Worm (Caenorhabditis elegans) whole organism, L2 larva: ENCODE measurements around the gene spcs-2.

Experiments
- C34F6.9 ChIP-seq: fragments of 150-350 bp; optimal IDR thresholded peaks from 2 replicates; lab custom pipeline; 2014; ENCODE audit warnings: missing biosample characterization, missing genetic modification characterization
- F13H6.1 ChIP-seq: sonication (generic microtip); optimal IDR thresholded peaks from 2 replicates; lab custom pipeline; 2016; ENCODE audit warnings: missing genetic modification characterization, missing compliant biosample characterization
- R02D3.7 ChIP-seq: fragments of 150-350 bp; optimal IDR thresholded peaks from 2 replicates; lab custom pipeline; 2014; ENCODE audit warnings: missing biosample characterization, missing genetic modification characterization
- Y55F3AM.14 ChIP-seq: fragments of 200-800 bp; sonication (Bioruptor generic); optimal IDR thresholded peaks from 2 replicates; lab custom pipeline; 2018; ENCODE audit warnings: mild to moderate bottlenecking, missing genetic modification characterization, missing compliant biosample characterization
- ama-1 ChIP-seq: fragments of 150-350 bp; optimal IDR thresholded peaks from 2 replicates; lab custom pipeline; 2018; ENCODE audit warnings: inconsistent platforms
- blmp-1 ChIP-seq: sonication (generic microtip); optimal IDR thresholded peaks from 2 replicates; lab custom pipeline; 2017; ENCODE audit warnings: missing genetic modification characterization, mild to moderate bottlenecking, missing compliant biosample characterization, antibody characterized with exemption, moderate library complexity; ENCODE audit not compliant: insufficient read depth
- ceh-82 ChIP-seq: fragments of 150-350 bp; optimal IDR thresholded peaks from 2 replicates; lab custom pipeline; 2014; ENCODE audit warnings: missing biosample characterization, missing genetic modification characterization
- dmd-4 ChIP-seq: sonication (generic microtip); optimal IDR thresholded peaks from 2 replicates; lab custom pipeline; 2017; ENCODE audit warnings: missing biosample characterization, missing genetic modification characterization
- egl-27 ChIP-seq: sonication (generic microtip); optimal IDR thresholded peaks from 3 replicates; lab custom pipeline; 2017; ENCODE audit warnings: missing biosample characterization, missing genetic modification reagents, missing genetic modification characterization
- elt-1 ChIP-seq: fragments of 150-350 bp; optimal IDR thresholded peaks from 2 replicates; lab custom pipeline; 2014; ENCODE audit warnings: missing biosample characterization, missing genetic modification characterization
- fos-1 ChIP-seq: fragments of 150-350 bp; optimal IDR thresholded peaks from 2 replicates; lab custom pipeline; 2014; ENCODE audit warnings: missing biosample characterization, missing genetic modification characterization
- lin-11 ChIP-seq: fragments of 150-350 bp; sonication (generic microtip); optimal IDR thresholded peaks from 2 replicates; lab custom pipeline; 2014; ENCODE audit warnings: missing biosample characterization, missing genetic modification characterization, inconsistent platforms, mixed read lengths
- lin-13 ChIP-seq: fragments of 150-350 bp; optimal IDR thresholded peaks from 2 replicates; lab custom pipeline; 2014; ENCODE audit warnings: missing biosample characterization, missing genetic modification reagents, missing genetic modification characterization
- lin-39 ChIP-seq: fragments of 150-350 bp; optimal IDR thresholded peaks from 2 replicates; lab custom pipeline; 2014; ENCODE audit warnings: missing biosample characterization, missing genetic modification reagents, missing genetic modification characterization
- lsy-2 ChIP-seq, 2 experiments: fragments of 150-350 bp in 1 of 2; sonication (generic microtip) in 1 of 2; optimal IDR thresholded peaks; 2 replicates each; lab custom pipeline; 2014 to 2017; ENCODE audit warnings: missing biosample characterization in 2 of 2, missing genetic modification characterization in 2 of 2
- mab-5 ChIP-seq: fragments of 150-350 bp; optimal IDR thresholded peaks from 2 replicates; lab custom pipeline; 2014; ENCODE audit warnings: missing biosample characterization, missing genetic modification characterization
- mdl-1 ChIP-seq, 2 experiments: fragments of 150-350 bp in 1 of 2; sonication (generic microtip) in 1 of 2; optimal IDR thresholded peaks; 2 replicates each; lab custom pipeline; 2017; ENCODE audit warnings: missing biosample characterization in 2 of 2, missing genetic modification characterization in 2 of 2
- nhr-10 ChIP-seq: sonication (generic microtip); optimal IDR thresholded peaks from 2 replicates; lab custom pipeline; 2017; ENCODE audit warnings: missing biosample characterization, missing genetic modification characterization
- nhr-11 ChIP-seq: fragments of 150-350 bp; optimal IDR thresholded peaks from 2 replicates; lab custom pipeline; 2014; ENCODE audit warnings: missing biosample characterization, missing genetic modification characterization
- nhr-23 ChIP-seq: fragments of 150-350 bp; optimal IDR thresholded peaks from 2 replicates; lab custom pipeline; 2014; ENCODE audit warnings: missing biosample characterization, missing genetic modification reagents, missing genetic modification characterization
- nhr-237 ChIP-seq: fragments of 150-350 bp; optimal IDR thresholded peaks from 2 replicates; lab custom pipeline; 2014; ENCODE audit warnings: missing biosample characterization, missing genetic modification characterization
- nhr-25 ChIP-seq: fragments of 150-350 bp; sonication (generic microtip); optimal IDR thresholded peaks from 3 replicates; lab custom pipeline; 2014; ENCODE audit warnings: missing biosample characterization, missing genetic modification characterization
- nhr-6 ChIP-seq: fragments of 150-350 bp; optimal IDR thresholded peaks from 2 replicates; lab custom pipeline; 2014; ENCODE audit warnings: missing biosample characterization, missing genetic modification characterization
- nhr-77 ChIP-seq: fragments of 150-350 bp; optimal IDR thresholded peaks from 2 replicates; lab custom pipeline; 2014; ENCODE audit warnings: missing biosample characterization, missing genetic modification characterization
- sem-4 ChIP-seq: fragments of 150-350 bp; optimal IDR thresholded peaks from 2 replicates; lab custom pipeline; 2014; ENCODE audit warnings: missing biosample characterization, missing genetic modification reagents, missing genetic modification characterization
- sma-3 ChIP-seq: sonication (generic microtip); optimal IDR thresholded peaks from 2 replicates; lab custom pipeline; 2016; ENCODE audit warnings: missing genetic modification reagents, missing genetic modification characterization, missing compliant biosample characterization
- sma-9 ChIP-seq, 2 experiments: fragments of 150-350 bp in 1 of 2; sonication (generic microtip) in 1 of 2; optimal IDR thresholded peaks; 2 replicates each; lab custom pipeline; 2014 to 2016; ENCODE audit warnings: missing genetic modification characterization in 2 of 2, mild to moderate bottlenecking in 1 of 2, missing biosample characterization in 1 of 2, missing compliant biosample characterization in 1 of 2, missing genetic modification reagents in 1 of 2, moderate library complexity in 1 of 2
- snpc-4 ChIP-seq: fragments of 150-350 bp; optimal IDR thresholded peaks from 2 replicates; lab custom pipeline; 2014; ENCODE audit warnings: missing biosample characterization, missing genetic modification characterization
- unc-39 ChIP-seq: fragments of 150-350 bp; optimal IDR thresholded peaks from 2 replicates; lab custom pipeline; 2014; ENCODE audit warnings: missing biosample characterization, missing genetic modification characterization
- unc-55 ChIP-seq: fragments of 150-350 bp; sonication (generic microtip); optimal IDR thresholded peaks from 3 replicates; lab custom pipeline; 2014; ENCODE audit warnings: missing biosample characterization, missing genetic modification reagents, missing genetic modification characterization
- unc-62 ChIP-seq: fragments of 150-350 bp; optimal IDR thresholded peaks from 2 replicates; lab custom pipeline; 2014; ENCODE audit warnings: missing biosample characterization, missing genetic modification reagents, missing genetic modification characterization
- zag-1 ChIP-seq: fragments of 150-350 bp; optimal IDR thresholded peaks from 2 replicates; lab custom pipeline; 2014; ENCODE audit warnings: missing biosample characterization, missing genetic modification characterization
- ztf-1 ChIP-seq: fragments of 200-800 bp; sonication (Bioruptor generic); conservative IDR thresholded peaks from 2 replicates; pipeline ENCODE4 v1.3.6; 2022; ENCODE audit warnings: missing genetic modification characterization, missing compliant biosample characterization
- ztf-11 ChIP-seq: sonication (generic microtip); optimal IDR thresholded peaks from 2 replicates; lab custom pipeline; 2017; ENCODE audit warnings: missing biosample characterization, missing genetic modification characterization
- ztf-4 ChIP-seq: fragments of 150-350 bp; optimal IDR thresholded peaks from 2 replicates; lab custom pipeline; 2014; ENCODE audit warnings: missing biosample characterization, missing genetic modification characterization

spcs-2 gene

DNA sequence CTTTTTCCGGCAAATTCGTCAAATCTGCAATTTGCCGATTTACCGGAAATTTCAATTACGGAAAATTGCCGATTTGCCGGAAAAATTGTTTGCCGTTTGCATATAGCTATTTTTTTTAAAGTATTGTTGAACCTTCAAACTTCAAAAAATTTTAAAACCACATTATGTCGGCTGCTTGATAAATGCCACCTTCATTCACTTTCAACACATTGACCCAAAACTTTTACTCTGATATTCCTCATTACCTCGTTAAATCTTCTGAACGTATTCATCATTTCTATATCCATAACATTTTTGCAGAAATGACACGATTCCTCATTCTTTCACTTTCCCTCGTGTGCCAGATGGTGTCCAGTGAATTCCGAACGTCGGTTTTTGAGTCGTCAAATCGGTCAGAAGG is 45.8 kb upstream of the spcs-2 start, which contains the start of gene Y37D8A.3:
Y37D8A.3 (plus strand) TSS at position 301 of the 400 bp plus-strand sequence.
- no peak for TF ChIP-seq ztf-11 (tag; lab: Kevin White, UChicago)
- no peak for TF ChIP-seq nhr-237
- no peak for TF ChIP-seq nhr-10 (tag; lab: Kevin White, UChicago)
- no peak for TF ChIP-seq zag-1 (tag; lab: Kevin White, UChicago)
- no peak for TF ChIP-seq nhr-23 (tag; lab: Kevin White, UChicago)
- TF ChIP-seq mab-5 = no peak
- TF ChIP-seq sma-3 = no peak
- TF ChIP-seq sem-4 (tag; lab: Kevin White, UChicago) = no peak
- no peak for TF ChIP-seq ama-1 (lab: Kevin White, UChicago)
- TF ChIP-seq nhr-6 (tag; lab: Kevin White, UChicago) = no peak
- no peak for TF ChIP-seq ztf-1 (GFP tag; lab: Robert Waterston, UW)
- TF ChIP-seq lin-39 = no peak

DNA sequence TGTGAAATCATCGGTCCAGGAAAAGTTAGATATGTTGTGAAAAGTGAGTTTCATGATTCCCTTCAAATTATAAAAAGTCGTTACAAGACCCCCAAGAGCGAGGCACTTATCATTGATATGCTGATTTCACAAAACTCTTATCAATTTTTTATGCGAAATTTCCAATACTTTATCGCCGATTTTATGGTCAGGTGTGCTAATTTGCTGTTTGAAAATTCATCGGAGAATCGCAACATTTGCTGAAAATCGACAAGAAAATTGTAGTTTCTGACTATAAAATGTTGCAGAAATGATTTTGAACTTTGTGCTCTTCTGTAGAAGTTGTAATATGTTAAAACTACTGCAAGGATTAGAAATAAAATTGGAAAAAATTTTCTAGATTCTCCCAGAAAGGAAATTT is 43.1 kb upstream of the spcs-2 start:
- TF ChIP-seq sma-9 (GFP tag; optimal IDR thresholded peaks at IDR 0.05; lab: Kevin White, UChicago) (peak; percentile 39), sma-9 (tag; optimal IDR thresholded peaks at IDR 0.05; lab: Kevin White, UChicago) (no peak), fos-1 (tag; lab: Kevin White, UChicago) (peak; percentile 39), sem-4 (tag; lab: Kevin White, UChicago) (no peak)

DNA sequence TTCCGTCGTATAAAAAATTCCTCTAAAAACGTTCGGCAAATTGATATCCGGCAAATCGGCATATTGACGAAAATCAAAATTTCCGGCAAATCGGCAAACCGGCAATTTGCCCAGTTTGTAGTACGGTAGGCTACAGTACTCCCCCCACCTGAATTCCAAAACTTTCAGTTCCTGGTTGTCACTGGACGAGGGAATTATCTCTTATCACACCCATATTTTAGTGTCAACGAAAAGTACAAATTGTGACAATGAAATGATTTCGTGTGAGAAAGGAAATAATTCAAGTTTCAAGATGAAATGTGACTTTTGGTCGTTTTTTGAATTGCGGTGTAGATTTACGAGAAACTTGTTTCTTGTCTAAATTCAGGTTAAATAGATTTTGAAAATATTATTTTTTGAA is 41.8 kb upstream of the spcs-2 start:
- TF ChIP-seq nhr-11 (tag; lab: Kevin White, UChicago) = no peak
- no peak for TF ChIP-seq Y55F3AM.14 (GFP tag; lab: Kevin White, UChicago)
- no peak for TF ChIP-seq egl-27 (tag; lab: Kevin White, UChicago)
- no peak for TF ChIP-seq blmp-1 (tag; lab: Kevin White, UChicago)
- no peak for TF ChIP-seq dmd-4 (tag; lab: Kevin White, UChicago)
- no peak for TF ChIP-seq ceh-82 (tag; lab: Kevin White, UChicago)
- TF ChIP-seq unc-62 = no peak
- TF ChIP-seq lsy-2 (tag; optimal IDR thresholded peaks at IDR 0.05; lab: Kevin White, UChicago) = no peak
- TF ChIP-seq sma-9 (GFP tag; optimal IDR thresholded peaks at IDR 0.05; lab: Kevin White, UChicago) = peak; percentile 65
- no peak for TF ChIP-seq sma-9 (tag; optimal IDR thresholded peaks at IDR 0.05; lab: Kevin White, UChicago)
- no peak for TF ChIP-seq nhr-6 (tag; lab: Kevin White, UChicago)
- TF ChIP-seq mdl-1 (tag; optimal IDR thresholded peaks at IDR 0.05; lab: Kevin White, UChicago) = no peak
- TF ChIP-seq fos-1 (tag; lab: Kevin White, UChicago) = peak; percentile 28
- TF ChIP-seq mab-5 = no peak
- TF ChIP-seq sem-4 (tag; lab: Kevin White, UChicago) = no peak
- no peak for TF ChIP-seq F13H6.1 (tag; lab: Kevin White, UChicago)

DNA sequence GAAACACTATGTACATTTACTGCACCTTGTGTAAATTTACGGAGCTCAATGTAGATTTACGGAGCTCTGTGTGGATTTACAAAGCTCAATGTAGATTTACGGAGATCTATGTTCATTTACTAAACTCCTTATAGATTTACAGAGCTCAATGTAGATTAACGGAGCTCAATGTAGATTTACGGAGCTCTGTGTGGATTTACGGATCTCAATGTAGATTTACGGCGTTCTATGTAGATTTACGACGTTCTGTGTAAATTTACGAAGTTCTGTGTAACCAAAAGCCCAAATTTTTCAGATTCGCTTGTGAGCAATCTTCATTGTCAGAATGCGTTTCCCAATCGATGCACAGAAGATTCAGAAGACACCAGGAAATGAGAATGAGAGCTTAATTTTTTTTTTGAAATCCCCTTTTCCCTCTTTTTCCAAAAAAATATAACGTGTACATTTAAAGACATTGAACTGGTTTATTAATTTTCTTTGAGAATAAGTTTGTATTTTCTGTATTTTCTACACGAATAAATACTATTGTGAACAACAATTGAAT is 38.0 kb upstream of the spcs-2 start:
- TF ChIP-seq nhr-77 (no peak), nhr-25 (no peak), snpc-4 (no peak), C34F6.9 (no peak), unc-39 (tag; lab: Kevin White, UChicago) (no peak), ama-1 (lab: Kevin White, UChicago) (no peak), nhr-10 (tag; lab: Kevin White, UChicago) (no peak), R02D3.7 (tag; lab: Kevin White, UChicago) (no peak), elt-1 (tag; lab: Kevin White, UChicago) (no peak), sem-4 (tag; lab: Kevin White, UChicago) (no peak), blmp-1 (tag; lab: Kevin White, UChicago) (no peak), lin-39 (no peak), lin-11 (tag; lab: Kevin White, UChicago) (no peak), ztf-4 (tag; lab: Kevin White, UChicago) (no peak), unc-55 (no peak), lin-13 (no peak), sma-3 (no peak)
